Worm (Caenorhabditis elegans) whole organism, L4 larva: ENCODE data around the gene glb-16.

Source experiments
- T26A8.4 ChIP-seq: fragments of 200-800 bp; sonication (Bioruptor generic); IDR thresholded peaks from 2 replicates; pipeline ENCODE4 v1.3.6; 2022; ENCODE audit warnings: missing genetic modification characterization, missing compliant biosample characterization
- Y5F2A.4 ChIP-seq: fragments of 200-800 bp; sonication (Bioruptor generic); optimal IDR thresholded peaks from 2 replicates; lab custom pipeline; 2018; ENCODE audit warnings: mild to moderate bottlenecking, missing genetic modification characterization, missing compliant biosample characterization
- aha-1 ChIP-seq: fragments of 150-350 bp; peaks from one replicate; lab custom pipeline; 2014; ENCODE audit warnings: missing biosample characterization, missing genetic modification characterization
- arid-1 ChIP-seq: fragments of 200-800 bp; sonication (Bioruptor generic); conservative IDR thresholded peaks from 2 replicates; pipeline ENCODE4 v1.3.6; 2022; ENCODE audit warnings: missing genetic modification reagents, missing genetic modification characterization, missing compliant biosample characterization
- attf-4 ChIP-seq: sonication (generic microtip); optimal IDR thresholded peaks from 3 replicates; lab custom pipeline; 2017; ENCODE audit warnings: missing biosample characterization, missing genetic modification characterization
- ceh-20 ChIP-seq: fragments of 200-800 bp; sonication (Bioruptor generic); IDR thresholded peaks from 2 replicates; pipeline ENCODE4 v1.3.6; 2022; ENCODE audit warnings: missing genetic modification reagents, missing genetic modification characterization, missing compliant biosample characterization
- ceh-28 ChIP-seq: fragments of 150-350 bp; optimal IDR thresholded peaks from 2 replicates; lab custom pipeline; 2014; ENCODE audit warnings: missing biosample characterization, missing genetic modification reagents, missing genetic modification characterization
- ceh-62 ChIP-seq: sonication (generic microtip); optimal IDR thresholded peaks from 2 replicates; lab custom pipeline; 2017; ENCODE audit warnings: missing biosample characterization, missing genetic modification characterization
- ceh-82 ChIP-seq: sonication (generic microtip); optimal IDR thresholded peaks from 2 replicates; lab custom pipeline; 2017; ENCODE audit warnings: missing biosample characterization, missing genetic modification characterization
- ces-1 ChIP-seq: fragments of 150-350 bp; sonication (generic microtip); optimal IDR thresholded peaks from 4 replicates; lab custom pipeline; 2014; ENCODE audit warnings: missing biosample characterization, missing genetic modification reagents, missing genetic modification characterization
- daf-16 ChIP-seq, 3 experiments: sonication (generic microtip); optimal IDR thresholded peaks; 2 replicates each; lab custom pipeline; 2016 to 2017; ENCODE audit warnings: missing genetic modification characterization in 3 of 3, missing genetic modification reagents in 3 of 3, mild to moderate bottlenecking in 2 of 3, missing compliant biosample characterization in 2 of 3, missing biosample characterization in 1 of 3, moderate library complexity in 1 of 3
- daf-19 ChIP-seq: fragments of 200-800 bp; sonication (Bioruptor generic); conservative IDR thresholded peaks from 2 replicates; pipeline ENCODE4 v1.3.6; 2022; ENCODE audit warnings: missing genetic modification characterization, missing compliant biosample characterization
- dmd-8 ChIP-seq: fragments of 200-800 bp; sonication (Bioruptor generic); IDR thresholded peaks from 2 replicates; pipeline ENCODE4 v1.3.6; 2022; ENCODE audit warnings: missing genetic modification characterization, missing compliant biosample characterization
- egl-43 ChIP-seq: fragments of 200-800 bp; sonication (Bioruptor generic); IDR thresholded peaks from 2 replicates; pipeline ENCODE4 v1.3.6; 2022; ENCODE audit warnings: missing genetic modification reagents, missing genetic modification characterization, missing compliant biosample characterization
- fos-1 ChIP-seq: fragments of 150-350 bp; optimal IDR thresholded peaks from 2 replicates; lab custom pipeline; 2014; ENCODE audit warnings: missing biosample characterization, missing genetic modification characterization
- gei-8 ChIP-seq: fragments of 200-800 bp; sonication (Bioruptor generic); optimal IDR thresholded peaks from 2 replicates; lab custom pipeline; 2018; ENCODE audit warnings: mild to moderate bottlenecking, missing genetic modification characterization, missing compliant biosample characterization
- hif-1 ChIP-seq, 2 experiments: sonication (generic microtip); optimal IDR thresholded peaks; 2 replicates each; lab custom pipeline; 2016 to 2017; ENCODE audit warnings: missing compliant biosample characterization in 2 of 2, missing genetic modification characterization in 2 of 2, missing genetic modification reagents in 2 of 2, missing genotype in 2 of 2, mild to moderate bottlenecking in 1 of 2
- hlh-11 ChIP-seq: fragments of 200-800 bp; sonication (Bioruptor generic); optimal IDR thresholded peaks from 2 replicates; lab custom pipeline; 2018; ENCODE audit warnings: mild to moderate bottlenecking, missing genetic modification characterization, missing compliant biosample characterization
- hlh-30 ChIP-seq: sonication (generic microtip); optimal IDR thresholded peaks from 2 replicates; lab custom pipeline; 2017; ENCODE audit warnings: antibody characterized with exemption, mild to moderate bottlenecking, missing genetic modification characterization, missing compliant biosample characterization; ENCODE audit not compliant: insufficient read depth
- jun-1 ChIP-seq: fragments of 150-350 bp; optimal IDR thresholded peaks from 2 replicates; lab custom pipeline; 2014; ENCODE audit warnings: missing biosample characterization, missing genetic modification reagents, missing genetic modification characterization
- lim-7 ChIP-seq: fragments of 200-800 bp; sonication (Bioruptor generic); IDR thresholded peaks from 2 replicates; pipeline ENCODE4 v1.3.6; 2022; ENCODE audit warnings: missing genetic modification characterization, missing compliant biosample characterization
- lin-15B ChIP-seq: fragments of 150-350 bp; sonication (generic microtip); optimal IDR thresholded peaks from 3 replicates; lab custom pipeline; 2014; ENCODE audit warnings: missing biosample characterization, missing genetic modification characterization
- lir-3 ChIP-seq: sonication (generic microtip); optimal IDR thresholded peaks from 2 replicates; lab custom pipeline; 2016; ENCODE audit warnings: mild to moderate bottlenecking, missing genetic modification characterization, missing compliant biosample characterization
- madf-9 ChIP-seq: fragments of 200-800 bp; sonication (Bioruptor generic); conservative IDR thresholded peaks from 2 replicates; pipeline ENCODE4 v1.3.6; 2022; ENCODE audit warnings: missing genetic modification reagents, missing genetic modification characterization, missing compliant biosample characterization
- mes-2 ChIP-seq: sonication (generic microtip); optimal IDR thresholded peaks from 2 replicates; lab custom pipeline; 2016; ENCODE audit warnings: missing genotype, mild to moderate bottlenecking, missing genetic modification characterization, missing compliant biosample characterization; ENCODE audit not compliant: poor library complexity, severe bottlenecking
- mxl-3 ChIP-seq: fragments of 200-800 bp; sonication (Bioruptor generic); optimal IDR thresholded peaks from 2 replicates; lab custom pipeline; 2018; ENCODE audit warnings: mild to moderate bottlenecking, missing genetic modification characterization, missing compliant biosample characterization
- nhr-102 ChIP-seq: sonication (generic microtip); optimal IDR thresholded peaks from 2 replicates; lab custom pipeline; 2016; ENCODE audit warnings: mild to moderate bottlenecking, missing genetic modification characterization, moderate library complexity, missing compliant biosample characterization
- nhr-11 ChIP-seq: fragments of 150-350 bp; optimal IDR thresholded peaks from 2 replicates; lab custom pipeline; 2014; ENCODE audit warnings: missing biosample characterization, missing genetic modification characterization
- nhr-237 ChIP-seq: sonication (generic microtip); optimal IDR thresholded peaks from 2 replicates; lab custom pipeline; 2017; ENCODE audit warnings: missing biosample characterization, missing genetic modification characterization
- nhr-28 ChIP-seq: fragments of 150-350 bp; optimal IDR thresholded peaks from 2 replicates; lab custom pipeline; 2014; ENCODE audit warnings: missing biosample characterization, missing genetic modification characterization
- nhr-77 ChIP-seq: fragments of 150-350 bp; optimal IDR thresholded peaks from 2 replicates; lab custom pipeline; 2014; ENCODE audit warnings: missing biosample characterization, missing genetic modification characterization
- pha-4 ChIP-seq, 2 experiments: fragments of 150-350 bp in 1 of 2; fragments of 200-800 bp in 1 of 2; sonication (Bioruptor generic) in 1 of 2; IDR thresholded peaks in 1 of 2; optimal IDR thresholded peaks in 1 of 2; 2 replicates each; pipeline versions ENCODE4 v1.3.6 to Lab custom; 2014 to 2022; ENCODE audit warnings: missing genetic modification characterization in 2 of 2, missing genetic modification reagents in 2 of 2, missing biosample characterization in 1 of 2, missing compliant biosample characterization in 1 of 2
- pqm-1 ChIP-seq: sonication (generic microtip); optimal IDR thresholded peaks from 2 replicates; lab custom pipeline; 2017; ENCODE audit warnings: missing biosample characterization, missing genetic modification characterization
- sdz-12 ChIP-seq: fragments of 200-800 bp; sonication (Bioruptor generic); optimal IDR thresholded peaks from 2 replicates; lab custom pipeline; 2018; ENCODE audit warnings: mild to moderate bottlenecking, missing genetic modification characterization, missing compliant biosample characterization
- set-16 ChIP-seq: fragments of 200-800 bp; sonication (Bioruptor generic); IDR thresholded peaks from 2 replicates; pipeline ENCODE4 v1.3.6; 2022; ENCODE audit warnings: missing genetic modification reagents, missing genetic modification characterization, missing compliant biosample characterization
- skn-1 ChIP-seq: fragments of 150-350 bp; optimal IDR thresholded peaks from 2 replicates; lab custom pipeline; 2014; ENCODE audit warnings: missing biosample characterization, missing genetic modification characterization
- spr-3 ChIP-seq: fragments of 200-800 bp; sonication (Bioruptor generic); optimal IDR thresholded peaks from 2 replicates; lab custom pipeline; 2018; ENCODE audit warnings: mild to moderate bottlenecking, missing genetic modification characterization, missing compliant biosample characterization
- tra-1 ChIP-seq: fragments of 200-800 bp; sonication (Bioruptor generic); IDR thresholded peaks from 2 replicates; pipeline ENCODE4 v1.3.6; 2022; ENCODE audit warnings: missing genetic modification reagents, missing genetic modification characterization, missing compliant biosample characterization
- unc-62 ChIP-seq, 3 experiments: fragments of 150-350 bp in 1 of 3; sonication (generic microtip); optimal IDR thresholded peaks in 2 of 3; peaks in 1 of 3; 1 replicate in 1 of 3; 2 replicates in 2 of 3; lab custom pipeline; 2014 to 2017; ENCODE audit warnings: missing biosample characterization in 3 of 3, missing genetic modification characterization in 3 of 3, missing genetic modification reagents in 3 of 3, missing genotype in 1 of 3
- ztf-11 ChIP-seq: fragments of 150-350 bp; optimal IDR thresholded peaks from 2 replicates; lab custom pipeline; 2014; ENCODE audit warnings: missing biosample characterization, missing genetic modification characterization

Gene glb-16

DNA sequence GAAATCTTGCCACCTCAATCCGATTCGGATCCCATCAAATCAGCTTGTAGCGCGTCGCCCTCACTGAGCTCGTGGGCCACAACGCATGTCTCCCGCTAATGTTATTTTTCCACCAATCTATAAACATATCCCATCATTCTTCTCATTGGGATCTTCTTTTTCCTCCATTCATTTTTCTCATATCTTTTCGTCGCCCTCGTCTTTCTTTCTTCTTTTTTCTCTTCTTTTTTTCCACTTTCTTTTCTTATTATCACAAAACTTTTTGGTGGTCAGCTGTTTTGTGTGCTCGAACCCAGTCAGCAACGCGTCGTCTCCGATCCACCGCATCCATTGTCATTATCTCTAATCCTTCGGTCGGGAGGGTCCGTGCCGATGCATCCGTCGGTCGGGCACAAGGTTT, 16.1 kb downstream of the glb-16 start:
- TF ChIP-seq attf-4 (tag; lab: Kevin White, UChicago), result no peak
- no peak for TF ChIP-seq hif-1 (tag; optimal IDR thresholded peaks at IDR 0.05; lab: Kevin White, UChicago)
- no peak for TF ChIP-seq jun-1 (tag; lab: Kevin White, UChicago)
- peak; percentile 69 for TF ChIP-seq hlh-11 (tag; lab: Kevin White, UChicago)
- no peak for TF ChIP-seq ztf-11 (tag; lab: Kevin White, UChicago)
- no peak for TF ChIP-seq ces-1 (GFP tag; lab: Kevin White, UChicago)
- TF ChIP-seq dmd-8 (GFP tag; lab: Robert Waterston, UW), result no peak
- TF ChIP-seq fos-1 (tag; lab: Kevin White, UChicago), result no peak
- no peak for TF ChIP-seq arid-1 (GFP tag; lab: Robert Waterston, UW)
- TF ChIP-seq daf-16 (GFP tag; optimal IDR thresholded peaks at IDR 0.05; lab: Kevin White, UChicago), result peak in 1 of 2 experiments; percentile 89
- no peak for TF ChIP-seq daf-16 (tag; optimal IDR thresholded peaks at IDR 0.05; lab: Kevin White, UChicago)
- TF ChIP-seq nhr-77 (tag; lab: Kevin White, UChicago), result no peak
- TF ChIP-seq sdz-12 (GFP tag; lab: Kevin White, UChicago), result no peak
- no peak for TF ChIP-seq nhr-102 (tag; lab: Kevin White, UChicago)
- TF ChIP-seq T26A8.4 (GFP tag; lab: Robert Waterston, UW), result no peak
- TF ChIP-seq Y5F2A.4 (GFP tag; lab: Kevin White, UChicago), result no peak
- no peak for TF ChIP-seq ceh-62 (tag; lab: Kevin White, UChicago)
- no peak for TF ChIP-seq ceh-82 (tag; lab: Kevin White, UChicago)
- no peak for TF ChIP-seq mxl-3 (GFP tag; lab: Kevin White, UChicago)
- TF ChIP-seq unc-62 (GFP tag; optimal IDR thresholded peaks at IDR 0.05 in 1 of 2; lab: Kevin White, UChicago), result no peak
- no peak for TF ChIP-seq unc-62 (tag; optimal IDR thresholded peaks at IDR 0.05; lab: Kevin White, UChicago)
- no peak for TF ChIP-seq lin-15B (tag; lab: Kevin White, UChicago)
- no peak for TF ChIP-seq tra-1 (GFP tag; lab: Robert Waterston, UW)
- TF ChIP-seq egl-43 (GFP tag; lab: Robert Waterston, UW), result no peak
- 0 out of 2 replicates have a peak, but pooled peaks have one; percentile 11 for TF ChIP-seq ceh-20
- TF ChIP-seq spr-3, result no peak
- TF ChIP-seq nhr-11 (tag; lab: Kevin White, UChicago), result peak; percentile 52
- TF ChIP-seq set-16 (GFP tag; lab: Robert Waterston, UW), result no peak
- no peak for TF ChIP-seq madf-9
- TF ChIP-seq daf-19 (GFP tag; lab: Robert Waterston, UW), result no peak
- TF ChIP-seq skn-1 (tag; lab: Kevin White, UChicago), result no peak
- TF ChIP-seq aha-1 (tag; lab: Kevin White, UChicago), result peak; percentile 81
- no peak for TF ChIP-seq mes-2 (tag; lab: Kevin White, UChicago)
- TF ChIP-seq lim-7 (GFP tag; lab: Robert Waterston, UW), result no peak
- no peak for TF ChIP-seq pha-4 (GFP tag; IDR thresholded peaks at IDR 0.05; lab: Robert Waterston, UW)
- TF ChIP-seq pha-4 (tag; optimal IDR thresholded peaks at IDR 0.05; lab: Kevin White, UChicago), result no peak
- TF ChIP-seq nhr-28 (tag; lab: Kevin White, UChicago), result no peak
- TF ChIP-seq pqm-1, result no peak

DNA sequence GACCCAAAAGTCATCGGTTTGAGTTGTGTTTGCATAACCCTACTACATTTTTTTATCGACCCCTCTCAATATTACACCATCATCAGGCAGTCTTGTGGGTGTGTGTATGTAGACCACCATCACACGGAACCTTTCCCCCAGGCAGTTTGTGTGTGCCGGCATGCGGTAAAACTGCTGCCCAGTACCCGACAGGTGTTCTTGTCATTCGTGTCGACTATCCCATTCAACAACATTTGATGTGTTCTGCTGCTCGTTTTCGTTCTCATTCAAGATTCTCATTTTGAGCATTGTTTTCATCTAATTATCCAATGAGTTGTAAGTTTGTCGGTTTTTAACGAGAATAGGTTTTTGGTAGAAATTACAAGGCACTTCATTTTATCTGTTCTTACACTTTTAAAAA, 17.3 kb downstream of the glb-16 start:
- no peak for TF ChIP-seq nhr-237 (tag; lab: Kevin White, UChicago)
- TF ChIP-seq daf-16 (GFP tag; optimal IDR thresholded peaks at IDR 0.05; lab: Kevin White, UChicago), result peak in 1 of 2 experiments; percentile 74
- no peak for TF ChIP-seq daf-16 (tag; optimal IDR thresholded peaks at IDR 0.05; lab: Kevin White, UChicago)
- peak; percentile 20 for TF ChIP-seq hlh-30
- peak; percentile 44 for TF ChIP-seq hlh-11 (tag; lab: Kevin White, UChicago)
- no peak for TF ChIP-seq ceh-28
- no peak for TF ChIP-seq lir-3 (tag; lab: Kevin White, UChicago)
- no peak for TF ChIP-seq gei-8 (GFP tag; lab: Kevin White, UChicago)
- TF ChIP-seq, all 104 proteins: peak for 3
